Worm (Caenorhabditis elegans): ENCODE measurements around the gene T01H3.2.

The T01H3.2 gene

ce11 chrII:7850575-7850974 lies 27.2 kb downstream of the T01H3.2 start:
- no peak for TF ChIP-seq mab-5 (tag; optimal IDR thresholded peaks at IDR 0.05)
- no peak for TF ChIP-seq F13H6.1 (tag; optimal IDR thresholded peaks at IDR 0.05)
- TF ChIP-seq nhr-25 (tag; optimal IDR thresholded peaks at IDR 0.05) = peak; percentile 16
- peak; percentile 50 for TF ChIP-seq sem-4 (tag; optimal IDR thresholded peaks at IDR 0.05)

ce11 chrII:7849697-7850096 lies 28.1 kb downstream of the T01H3.2 start, which contains the start of gene acr-7:
TSS of gene acr-7 (minus strand) at chrII:7849797.
- TF ChIP-seq elt-1 (tag; optimal IDR thresholded peaks at IDR 0.05) (no peak), ama-1 (optimal IDR thresholded peaks at IDR 0.05) (no peak), blmp-1 (tag; optimal IDR thresholded peaks at IDR 0.05; ENCODE audit: insufficient read depth) (no peak), unc-62 (GFP tag; optimal IDR thresholded peaks at IDR 0.05) (no peak), nhr-10 (tag; optimal IDR thresholded peaks at IDR 0.05) (no peak), lin-11 (tag; optimal IDR thresholded peaks at IDR 0.05) (no peak), C34F6.9 (tag; optimal IDR thresholded peaks at IDR 0.05) (no peak), unc-39 (tag; optimal IDR thresholded peaks at IDR 0.05) (no peak), lin-39 (tag; optimal IDR thresholded peaks at IDR 0.05) (no peak), sma-9 (GFP tag; optimal IDR thresholded peaks at IDR 0.05) (no peak), sma-9 (tag; optimal IDR thresholded peaks at IDR 0.05) (no peak)

ce11 chrII:7845571-7846236 lies 32.1 kb downstream of the T01H3.2 start, which contains the start of gene T09A5.4:
TSS of gene T09A5.4 (plus strand) at chrII:7846186.
- TF ChIP-seq unc-55 (GFP tag; optimal IDR thresholded peaks at IDR 0.05) (peak; percentile 30), F13H6.1 (tag; optimal IDR thresholded peaks at IDR 0.05) (peak; percentile 33), ama-1 (optimal IDR thresholded peaks at IDR 0.05) (no peak), C34F6.9 (tag; optimal IDR thresholded peaks at IDR 0.05) (peak; percentile 17), sem-4 (tag; optimal IDR thresholded peaks at IDR 0.05) (no peak)

ce11 chrII:7842053-7842452 lies 35.7 kb downstream of the T01H3.2 start, which contains the start of gene klp-3:
TSS of gene klp-3 (plus strand) at chrII:7842353.
- TF ChIP-seq mdl-1 (tag; optimal IDR thresholded peaks at IDR 0.05) (no peak), ceh-16 (tag; optimal IDR thresholded peaks at IDR 0.05) (no peak), nhr-11 (tag; optimal IDR thresholded peaks at IDR 0.05) (no peak), nhr-129 (tag; optimal IDR thresholded peaks at IDR 0.05) (no peak), unc-55 (GFP tag; optimal IDR thresholded peaks at IDR 0.05) (no peak), crh-2 (tag; optimal IDR thresholded peaks at IDR 0.05) (no peak), skn-1 (tag; optimal IDR thresholded peaks at IDR 0.05) (no peak), Y55F3AM.14 (GFP tag; optimal IDR thresholded peaks at IDR 0.05) (no peak), alr-1 (tag; optimal IDR thresholded peaks at IDR 0.05) (no peak), sem-4 (tag; optimal IDR thresholded peaks at IDR 0.05) (no peak), ztf-1 (GFP tag; conservative IDR thresholded peaks at IDR 0.05) (no peak), ceh-82 (tag; optimal IDR thresholded peaks at IDR 0.05) (no peak), nhr-12 (tag; optimal IDR thresholded peaks at IDR 0.05) (no peak), snpc-4 (tag; optimal IDR thresholded peaks at IDR 0.05) (no peak), egl-27 (tag; optimal IDR thresholded peaks at IDR 0.05) (no peak), C34F6.9 (tag; optimal IDR thresholded peaks at IDR 0.05) (no peak), elt-3 (tag; optimal IDR thresholded peaks at IDR 0.05) (no peak), sma-9 (GFP tag; optimal IDR thresholded peaks at IDR 0.05) (no peak), sma-9 (tag; optimal IDR thresholded peaks at IDR 0.05) (no peak), sma-3 (GFP tag; optimal IDR thresholded peaks at IDR 0.05) (no peak), ama-1 (optimal IDR thresholded peaks at IDR 0.05) (no peak)

- TF ChIP-seq nhr-11 (tag; optimal IDR thresholded peaks at IDR 0.05) (no peak), C34F6.9 (tag; optimal IDR thresholded peaks at IDR 0.05) (peak; percentile 6), alr-1 (tag; optimal IDR thresholded peaks at IDR 0.05) (no peak), ceh-16 (tag; optimal IDR thresholded peaks at IDR 0.05) (no peak), nhr-23 (tag; optimal IDR thresholded peaks at IDR 0.05) (no peak), ceh-82 (tag; optimal IDR thresholded peaks at IDR 0.05) (no peak), crh-2 (tag; optimal IDR thresholded peaks at IDR 0.05) (no peak), nhr-237 (tag; optimal IDR thresholded peaks at IDR 0.05) (no peak), nhr-129 (tag; optimal IDR thresholded peaks at IDR 0.05) (peak; percentile 27), ZK546.5 (tag; optimal IDR thresholded peaks at IDR 0.05) (no peak), fos-1 (tag; optimal IDR thresholded peaks at IDR 0.05) (no peak), Y55F3AM.14 (GFP tag; optimal IDR thresholded peaks at IDR 0.05) (no peak)
Measured at ce11 chrII:7839703-7840102, 38.1 kb downstream of the T01H3.2 start.

Measured in whole organism, L2 larva.